Fruit fly (Drosophila melanogaster) whole organism, prepupa: Measurements from ENCODE around the gene CG8064.

Source experiments
- CG11294 ChIP-seq: fragments of 200-800 bp; sonication (Bioruptor generic); IDR thresholded peaks from 2 replicates; pipeline ENCODE4 v1.3.6; 2022; ENCODE audit warnings: missing biosample characterization, missing genetic modification characterization
- CG11762 ChIP-seq: fragments of 200-800 bp; sonication (Bioruptor generic); optimal IDR thresholded peaks from 3 replicates; lab custom pipeline; 2016; ENCODE audit warnings: missing biosample characterization, missing genetic modification characterization; ENCODE audit not compliant: insufficient read depth
- CG15336 ChIP-seq: fragments of 200-800 bp; sonication (Bioruptor generic); IDR thresholded peaks from 2 replicates; pipeline ENCODE4 v1.3.6; 2022; ENCODE audit warnings: missing biosample characterization, missing genetic modification characterization
- CG16779 ChIP-seq: fragments of 200-800 bp; sonication (Bioruptor generic); optimal IDR thresholded peaks from 3 replicates; lab custom pipeline; 2017; ENCODE audit warnings: missing biosample characterization, mild to moderate bottlenecking, missing genetic modification characterization
- CG3032 ChIP-seq: fragments of 200-800 bp; optimal IDR thresholded peaks from 2 replicates; lab custom pipeline; 2019; ENCODE audit warnings: missing biosample characterization, mild to moderate bottlenecking, missing genetic modification characterization, moderate library complexity
- CG32006 ChIP-seq: fragments of 200-800 bp; sonication (Bioruptor generic); optimal IDR thresholded peaks from 3 replicates; lab custom pipeline; 2017; ENCODE audit warnings: missing biosample characterization, mild to moderate bottlenecking, missing genetic modification characterization
- CG34406 ChIP-seq: fragments of 200-800 bp; sonication (Bioruptor generic); optimal IDR thresholded peaks from 3 replicates; lab custom pipeline; 2016; ENCODE audit warnings: missing biosample characterization, missing genetic modification characterization
- CG3919 ChIP-seq: fragments of 200-800 bp; sonication (Bioruptor generic); optimal IDR thresholded peaks from 3 replicates; lab custom pipeline; 2016; ENCODE audit warnings: missing biosample characterization, missing genetic modification characterization
- CG4318 ChIP-seq: fragments of 200-800 bp; sonication (Bioruptor generic); optimal IDR thresholded peaks from 3 replicates; lab custom pipeline; 2017; ENCODE audit warnings: missing biosample characterization, mild to moderate bottlenecking, missing genetic modification characterization
- CG6163 ChIP-seq: fragments of 200-800 bp; sonication (Bioruptor generic); IDR thresholded peaks from 3 replicates; pipeline ENCODE4 v1.3.6; 2022; ENCODE audit warnings: missing biosample characterization, missing genetic modification characterization
- CG6276 ChIP-seq: fragments of 200-800 bp; sonication (Bioruptor generic); optimal IDR thresholded peaks from 2 replicates; lab custom pipeline; 2017; ENCODE audit warnings: missing biosample characterization, mild to moderate bottlenecking, missing genetic modification characterization
- CG6792 ChIP-seq: fragments of 200-800 bp; sonication (Bioruptor generic); optimal IDR thresholded peaks from 3 replicates; lab custom pipeline; 2016; ENCODE audit warnings: missing biosample characterization, missing genetic modification characterization
- CG6808 ChIP-seq: fragments of 200-800 bp; sonication (Bioruptor generic); optimal IDR thresholded peaks from 3 replicates; lab custom pipeline; 2017; ENCODE audit warnings: missing biosample characterization, missing genetic modification characterization, mild to moderate bottlenecking, moderate library complexity, missing genetic modification reagents
- CG6854 ChIP-seq: fragments of 200-800 bp; sonication (Bioruptor generic); optimal IDR thresholded peaks from 2 replicates; lab custom pipeline; 2017; ENCODE audit warnings: missing biosample characterization, mild to moderate bottlenecking, missing genetic modification characterization
- CG7368 ChIP-seq: fragments of 200-800 bp; sonication (Bioruptor generic); optimal IDR thresholded peaks from 3 replicates; lab custom pipeline; 2016; ENCODE audit warnings: missing biosample characterization, missing genetic modification characterization
- CG8119 ChIP-seq: fragments of 200-800 bp; sonication (Bioruptor generic); IDR thresholded peaks from 3 replicates; pipeline ENCODE4 v1.3.6; 2022; ENCODE audit warnings: missing biosample characterization, missing genetic modification characterization
- CG8319 ChIP-seq: fragments of 200-800 bp; sonication (Bioruptor generic); optimal IDR thresholded peaks from 3 replicates; lab custom pipeline; 2016; ENCODE audit warnings: missing biosample characterization, missing genetic modification characterization
- CG8632 ChIP-seq: fragments of 200-800 bp; sonication (Bioruptor generic); optimal IDR thresholded peaks from 3 replicates; lab custom pipeline; 2016; ENCODE audit warnings: missing biosample characterization, missing genetic modification characterization
- CG9139 ChIP-seq: fragments of 200-800 bp; sonication (Bioruptor generic); optimal IDR thresholded peaks from 3 replicates; lab custom pipeline; 2017; ENCODE audit warnings: missing biosample characterization, mild to moderate bottlenecking, missing genetic modification characterization
- Eip78C ChIP-seq: fragments of 200-800 bp; sonication (Bioruptor generic); peaks from one replicate; lab custom pipeline; 2016; ENCODE audit warnings: missing biosample characterization, missing genetic modification characterization
- Ets96B ChIP-seq: fragments of 200-800 bp; optimal IDR thresholded peaks from 2 replicates; lab custom pipeline; 2019; ENCODE audit warnings: missing biosample characterization, mild to moderate bottlenecking, missing genetic modification characterization, moderate library complexity
- Gug ChIP-seq: fragments of 200-800 bp; sonication (Bioruptor generic); IDR thresholded peaks from 2 replicates; pipeline ENCODE4 v1.3.6; 2022; ENCODE audit warnings: missing biosample characterization, missing genetic modification characterization
- Hr38 ChIP-seq: sonication (Bioruptor generic); optimal IDR thresholded peaks from 2 replicates; lab custom pipeline; 2016; ENCODE audit warnings: missing biosample characterization, missing genetic modification characterization
- Hr39 ChIP-seq: fragments of 200-800 bp; sonication (Bioruptor generic); optimal IDR thresholded peaks from 2 replicates; lab custom pipeline; 2016; ENCODE audit warnings: missing biosample characterization, missing genetic modification characterization
- Hr4 ChIP-seq: fragments of 200-800 bp; sonication (Bioruptor generic); optimal IDR thresholded peaks from 3 replicates; lab custom pipeline; 2016; ENCODE audit warnings: missing biosample characterization, missing genetic modification characterization
- Lpt ChIP-seq: fragments of 200-800 bp; sonication (Bioruptor generic); optimal IDR thresholded peaks from 3 replicates; lab custom pipeline; 2016; ENCODE audit warnings: missing biosample characterization, missing genetic modification characterization
- Met ChIP-seq: fragments of 200-800 bp; sonication (Bioruptor generic); optimal IDR thresholded peaks from 3 replicates; lab custom pipeline; 2016; ENCODE audit warnings: missing biosample characterization, missing genetic modification characterization
- OdsH ChIP-seq: fragments of 200-800 bp; sonication (Bioruptor generic); optimal IDR thresholded peaks from 3 replicates; lab custom pipeline; 2016; ENCODE audit warnings: missing biosample characterization, missing genetic modification characterization
- Smox ChIP-seq: fragments of 200-800 bp; sonication (Bioruptor generic); optimal IDR thresholded peaks from 3 replicates; lab custom pipeline; 2016; ENCODE audit warnings: missing biosample characterization, missing genetic modification characterization
- Sox14 ChIP-seq: fragments of 200-800 bp; sonication (Bioruptor generic); optimal IDR thresholded peaks from 3 replicates; lab custom pipeline; 2016; ENCODE audit warnings: missing biosample characterization, missing genetic modification characterization
- Sox15 ChIP-seq: fragments of 200-800 bp; sonication (Bioruptor generic); optimal IDR thresholded peaks from 3 replicates; lab custom pipeline; 2016; ENCODE audit warnings: missing biosample characterization, missing genetic modification characterization
- achi ChIP-seq: fragments of 200-800 bp; sonication (Bioruptor generic); optimal IDR thresholded peaks from 3 replicates; lab custom pipeline; 2016; ENCODE audit warnings: missing biosample characterization, missing genetic modification characterization
- acj6 ChIP-seq: fragments of 200-800 bp; sonication (Bioruptor generic); optimal IDR thresholded peaks from 3 replicates; lab custom pipeline; 2016; ENCODE audit warnings: missing biosample characterization, missing genetic modification characterization
- cyc ChIP-seq: fragments of 200-800 bp; sonication (Bioruptor generic); optimal IDR thresholded peaks from 3 replicates; lab custom pipeline; 2016; ENCODE audit warnings: missing biosample characterization, missing genetic modification characterization
- dac ChIP-seq: fragments of 200-800 bp; sonication (Bioruptor generic); optimal IDR thresholded peaks from 2 replicates; lab custom pipeline; 2017; ENCODE audit warnings: missing biosample characterization, mild to moderate bottlenecking, missing genetic modification characterization
- dsx ChIP-seq: fragments of 200-800 bp; optimal IDR thresholded peaks from 3 replicates; lab custom pipeline; 2019; ENCODE audit warnings: missing biosample characterization, mild to moderate bottlenecking, missing genetic modification characterization, moderate library complexity; ENCODE audit not compliant: poor library complexity, severe bottlenecking
- eg ChIP-seq: fragments of 200-800 bp; sonication (Bioruptor generic); IDR thresholded peaks from 3 replicates; pipeline ENCODE4 v1.3.6; 2022; ENCODE audit warnings: missing biosample characterization, missing genetic modification characterization
- esn ChIP-seq: fragments of 200-800 bp; sonication (Bioruptor generic); optimal IDR thresholded peaks from 2 replicates; lab custom pipeline; 2016; ENCODE audit warnings: missing biosample characterization, mild to moderate bottlenecking, missing genetic modification characterization, moderate library complexity
- fd59A ChIP-seq: fragments of 200-800 bp; sonication (Bioruptor generic); optimal IDR thresholded peaks from 2 replicates; lab custom pipeline; 2017; ENCODE audit warnings: missing biosample characterization, mild to moderate bottlenecking, missing genetic modification characterization, missing genetic modification reagents
- fd85E ChIP-seq: fragments of 200-800 bp; sonication (Bioruptor generic); optimal IDR thresholded peaks from 3 replicates; lab custom pipeline; 2016; ENCODE audit warnings: missing biosample characterization, missing genetic modification characterization
- fkh ChIP-seq: fragments of 200-800 bp; sonication (Bioruptor generic); optimal IDR thresholded peaks from 3 replicates; lab custom pipeline; 2017; ENCODE audit warnings: missing biosample characterization, mild to moderate bottlenecking, missing genetic modification characterization, moderate library complexity
- net ChIP-seq: fragments of 200-800 bp; sonication (Bioruptor generic); optimal IDR thresholded peaks from 3 replicates; lab custom pipeline; 2016; ENCODE audit warnings: missing biosample characterization, missing genetic modification characterization
- pdm3 ChIP-seq: fragments of 200-800 bp; sonication (Bioruptor generic); optimal IDR thresholded peaks from 3 replicates; lab custom pipeline; 2016; ENCODE audit warnings: missing biosample characterization, missing genetic modification characterization
- salr ChIP-seq, 2 experiments: fragments of 200-800 bp; sonication (Bioruptor generic); optimal IDR thresholded peaks; 3 replicates each; lab custom pipeline; 2016 to 2018; ENCODE audit warnings: missing biosample characterization in 2 of 2, missing genetic modification characterization in 2 of 2, mild to moderate bottlenecking in 1 of 2
- spab ChIP-seq: fragments of 200-800 bp; sonication (Bioruptor generic); optimal IDR thresholded peaks from 2 replicates; lab custom pipeline; 2017; ENCODE audit warnings: missing biosample characterization, mild to moderate bottlenecking, missing genetic modification characterization, missing genetic modification reagents
- ss ChIP-seq, 2 experiments: fragments of 200-800 bp; sonication (Bioruptor generic); optimal IDR thresholded peaks; 2 replicates in 1 of 2; 3 replicates in 1 of 2; lab custom pipeline; 2017 to 2018; ENCODE audit warnings: mild to moderate bottlenecking in 2 of 2, missing biosample characterization in 2 of 2, missing genetic modification characterization in 2 of 2, moderate library complexity in 1 of 2
- svp ChIP-seq: fragments of 200-800 bp; sonication (Bioruptor generic); peaks from one replicate; lab custom pipeline; 2016; ENCODE audit warnings: missing biosample characterization, missing genetic modification characterization
- topi ChIP-seq: fragments of 200-800 bp; sonication (Bioruptor generic); optimal IDR thresholded peaks from 3 replicates; lab custom pipeline; 2016; ENCODE audit warnings: missing biosample characterization, missing genetic modification characterization
- vri ChIP-seq: fragments of 200-800 bp; sonication (Bioruptor generic); optimal IDR thresholded peaks from 3 replicates; lab custom pipeline; 2016; ENCODE audit warnings: missing biosample characterization, mild to moderate bottlenecking, missing genetic modification characterization

Gene CG8064

DNA sequence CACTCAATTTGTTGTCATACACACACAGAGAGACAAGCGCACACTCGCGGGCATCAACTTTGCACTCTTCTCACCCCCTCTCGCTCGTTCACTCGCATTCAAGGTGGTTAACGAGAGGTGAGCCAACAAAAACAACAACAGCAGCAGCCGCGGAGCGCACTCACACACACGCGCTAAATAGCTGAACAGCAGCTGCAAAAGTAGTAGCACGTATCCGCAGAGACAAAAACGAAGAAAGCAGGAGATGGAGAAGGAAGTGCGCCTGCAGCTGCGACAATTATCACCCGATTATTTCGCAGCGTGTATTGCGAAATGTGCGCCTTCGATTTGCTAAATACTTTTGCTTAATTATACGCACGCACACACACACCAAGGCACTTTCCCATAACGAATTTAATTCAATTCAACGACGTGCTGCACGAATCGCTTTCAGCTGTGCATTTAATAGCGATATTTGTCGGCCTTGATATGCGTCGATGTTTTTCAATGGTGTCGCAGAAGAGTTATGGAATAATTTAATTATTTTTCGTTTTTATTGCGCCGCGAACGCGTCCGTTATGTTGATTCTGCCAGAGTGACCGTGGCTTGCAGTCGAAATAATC, 14.9 kb downstream of the CG8064 start:
- TF ChIP-seq net (GFP tag; lab: Kevin White, UChicago), result peak; percentile 21
- no peak for TF ChIP-seq fd59A (GFP tag; lab: Kevin White, UChicago)
- TF ChIP-seq dac, result no peak
- no peak for TF ChIP-seq fd85E (GFP tag; lab: Kevin White, UChicago)
- no peak for TF ChIP-seq Met (GFP tag; lab: Kevin White, UChicago)
- TF ChIP-seq CG6792 (GFP tag; lab: Kevin White, UChicago), result no peak
- TF ChIP-seq Hr38, result no peak
- peak; percentile 57 for TF ChIP-seq CG8119
- peak; percentile 19 for TF ChIP-seq achi (GFP tag; lab: Kevin White, UChicago)
- TF ChIP-seq Sox14 (GFP tag; lab: Kevin White, UChicago), result peak; percentile 38
- no peak for TF ChIP-seq Smox
- no peak for TF ChIP-seq CG11294
- TF ChIP-seq CG9139 (GFP tag; lab: Kevin White, UChicago), result peak; percentile 36
- TF ChIP-seq CG4318 (GFP tag; lab: Kevin White, UChicago), result no peak
- TF ChIP-seq Ets96B (tag; lab: Kevin White, UChicago), result no peak
- TF ChIP-seq cyc (GFP tag; lab: Kevin White, UChicago), result peak; percentile 12
- peak; percentile 17 for TF ChIP-seq topi
- no peak for TF ChIP-seq CG6808 (GFP tag; lab: Kevin White, UChicago)
- peak; percentile 37 for TF ChIP-seq Hr39 (GFP tag; lab: Kevin White, UChicago)
- TF ChIP-seq esn (GFP tag; lab: Kevin White, UChicago), result peak; percentile 18
- no peak for TF ChIP-seq Sox15 (GFP tag; lab: Kevin White, UChicago)
- peak; percentile 51 for TF ChIP-seq vri (GFP tag; lab: Kevin White, UChicago)
- peak; percentile 56 to 72 for TF ChIP-seq ss (GFP tag; optimal IDR thresholded peaks at IDR 0.05; lab: Kevin White, UChicago)
- peak; percentile 66 for TF ChIP-seq eg (GFP tag; lab: Robert Waterston, UW)
- TF ChIP-seq Eip78C (GFP tag; lab: Kevin White, UChicago), result peak; percentile 83
- TF ChIP-seq CG6163 (GFP tag; lab: Robert Waterston, UW), result peak; percentile 80
- TF ChIP-seq CG34406 (GFP tag; lab: Kevin White, UChicago), result peak; percentile 23
- no peak for TF ChIP-seq CG8319
- no peak for TF ChIP-seq CG3032 (tag; lab: Kevin White, UChicago)
- peak; percentile 70 for TF ChIP-seq svp (GFP tag; lab: Kevin White, UChicago)
- no peak for TF ChIP-seq CG7368
- peak; percentile 5 for TF ChIP-seq pdm3 (GFP tag; lab: Kevin White, UChicago)
- peak; percentile 56 for TF ChIP-seq CG15336 (GFP tag; lab: Robert Waterston, UW)
- peak; percentile 20 for TF ChIP-seq CG32006
- no peak for TF ChIP-seq spab
- TF ChIP-seq CG8632 (GFP tag; lab: Kevin White, UChicago), result peak; percentile 13
- peak; percentile 50 for TF ChIP-seq Lpt (GFP tag; lab: Kevin White, UChicago)
- no peak for TF ChIP-seq salr (GFP tag; optimal IDR thresholded peaks at IDR 0.05; lab: Kevin White, UChicago)
- TF ChIP-seq dsx (GFP tag; lab: Kevin White, UChicago), result no peak
- TF ChIP-seq CG6276 (GFP tag; lab: Kevin White, UChicago), result peak; percentile 46
- no peak for TF ChIP-seq CG11762 (GFP tag; lab: Kevin White, UChicago)
- TF ChIP-seq acj6 (GFP tag; lab: Kevin White, UChicago), result no peak
- peak; percentile 45 for TF ChIP-seq Gug (GFP tag; lab: Robert Waterston, UW)
- peak; percentile 25 for TF ChIP-seq OdsH
- TF ChIP-seq CG16779 (tag; lab: Kevin White, UChicago), result peak; percentile 28
- TF ChIP-seq CG6854 (GFP tag; lab: Kevin White, UChicago), result no peak
- TF ChIP-seq Hr4 (GFP tag; lab: Kevin White, UChicago), result peak; percentile 12
- TF ChIP-seq fkh (GFP tag; lab: Kevin White, UChicago), result peak; percentile 41
- TF ChIP-seq CG3919 (GFP tag; lab: Kevin White, UChicago), result peak; percentile 38
